In the genomic region with DNA sequence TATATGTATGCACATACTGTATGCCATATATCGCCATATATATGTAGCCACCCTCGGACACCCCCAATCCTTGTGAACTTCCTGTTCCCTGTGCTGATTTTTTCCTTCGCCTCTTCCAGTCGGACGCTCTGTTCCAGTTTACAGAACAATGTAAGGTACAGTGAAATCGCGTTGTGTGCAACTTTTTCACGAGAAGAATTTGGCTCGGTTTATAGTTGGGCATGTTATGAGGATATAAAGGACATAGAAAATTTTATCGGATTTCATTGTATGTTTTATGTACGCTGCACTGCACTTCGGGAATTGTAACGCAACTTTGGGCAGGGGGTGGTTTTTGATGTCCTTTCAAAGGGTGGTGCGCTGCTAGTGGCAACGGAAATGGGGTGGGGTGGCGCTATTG, we compare ENCODE assay signal across 1 fruit fly cellular context.
TF ChIP-seq lines count a peak whose summit lies in the region.

No protein-coding gene starts in this region.

TF ChIP-seq in whole organism, embryonic, 481 proteins besides CTCF, POLR2A, EP300 and RAD21 (continued from another document):
- TF ChIP-seq CG11504 (tag; optimal IDR thresholded peaks at IDR 0.05; lab: Kevin White, UChicago) (peak; percentile 31), CG15514 (GFP tag; optimal IDR thresholded peaks at IDR 0.05; lab: Kevin White, UChicago) (peak; percentile 16), CG32532 (GFP tag; IDR thresholded peaks at IDR 0.05; lab: Robert Waterston, UW) (0 out of 2 replicates have a peak, but pooled peaks have one; percentile 22), vvl (GFP tag; IDR thresholded peaks at IDR 0.05; lab: Robert Waterston, UW) (peak; percentile 67), abd-A (tag; optimal IDR thresholded peaks at IDR 0.05; lab: Kevin White, UChicago) (peak; percentile 67), CG3407 (GFP tag; optimal IDR thresholded peaks at IDR 0.05; lab: Kevin White, UChicago) (no peak), kah (GFP tag; optimal IDR thresholded peaks at IDR 0.05; lab: Kevin White, UChicago) (no peak), CG18599 (GFP tag; optimal IDR thresholded peaks at IDR 0.05; lab: Kevin White, UChicago) (peak; percentile 78), CG4820 (GFP tag; optimal IDR thresholded peaks at IDR 0.05; lab: Kevin White, UChicago) (no peak), Gug (GFP tag; IDR thresholded peaks at IDR 0.05; lab: Robert Waterston, UW) (0 out of 4 replicates have a peak, but pooled peaks have one; percentile 24), Hsf (GFP tag; optimal IDR thresholded peaks at IDR 0.05; lab: Kevin White, UChicago) (peak; percentile 18), ara (GFP tag; IDR thresholded peaks at IDR 0.05; lab: Robert Waterston, UW) (no peak), CG7271 (tag; optimal IDR thresholded peaks at IDR 0.05; lab: Kevin White, UChicago) (no peak), nerfin-1 (tag; optimal IDR thresholded peaks at IDR 0.05; lab: Kevin White, UChicago) (peak; percentile 35), D19A (tag; optimal IDR thresholded peaks at IDR 0.05; lab: Kevin White, UChicago) (no peak), CG2712 (tag; optimal IDR thresholded peaks at IDR 0.05; lab: Kevin White, UChicago) (peak; percentile 7), stc (GFP tag; IDR thresholded peaks at IDR 0.05; lab: Robert Waterston, UW) (no peak), sens (GFP tag; lab: Kevin White, UChicago) (peak; percentile 85), ci (GFP tag; IDR thresholded peaks at IDR 0.05; lab: Robert Waterston, UW) (peak; percentile 41; the same call in 1 of the 3 replicates), fd102C (GFP tag; optimal IDR thresholded peaks at IDR 0.05; lab: Kevin White, UChicago) (no peak), CG13424 (tag; optimal IDR thresholded peaks at IDR 0.05; lab: Kevin White, UChicago) (peak; percentile 40), caup (GFP tag; optimal IDR thresholded peaks at IDR 0.05; lab: Kevin White, UChicago; ENCODE audit: severe bottlenecking) (peak; percentile 22), CG17359 (tag; optimal IDR thresholded peaks at IDR 0.05; lab: Kevin White, UChicago) (peak; percentile 2), CG18262 (tag; optimal IDR thresholded peaks at IDR 0.05; lab: Kevin White, UChicago) (peak; percentile 34), CG15269 (tag; optimal IDR thresholded peaks at IDR 0.05; lab: Kevin White, UChicago) (peak; percentile 2), chm (GFP tag; IDR thresholded peaks at IDR 0.05; lab: Robert Waterston, UW) (0 out of 2 replicates have a peak, but pooled peaks have one; percentile 7), Atf6 (GFP tag; IDR thresholded peaks at IDR 0.05; lab: Robert Waterston, UW) (peak; percentile 37; the same call in 1 of the 2 replicates)
